Fruit fly (Drosophila melanogaster) S2 (cell line): Measurements from ENCODE around the gene Act88F.

ENCODE experiments used
- CG8478 ChIP-seq: fragments of >200 bp; optimal IDR thresholded peaks from 2 replicates; lab custom pipeline; 2018
- CTCF ChIP-seq, 2 experiments: fragments of >200 bp; optimal IDR thresholded peaks; 2 replicates each; lab custom pipeline; 2018

Act88F gene

dm6 chr3R:15482858-15483257 is 43.1 kb downstream of the Act88F start, which contains the start of gene Rh6:
Gene Rh6, plus strand, starts transcription at chr3R:15483158.
- TF ChIP-seq CTCF (optimal IDR thresholded peaks at IDR 0.05; lab: Kevin White, UChicago) (no peak), CG8478 (lab: Kevin White, UChicago) (no peak)

dm6 chr3R:15485296-15485695 is 45.5 kb downstream of the Act88F start, which contains the start of gene Trissin:
Gene Trissin, minus strand, starts transcription at chr3R:15485396.
- no peak for TF ChIP-seq CTCF (optimal IDR thresholded peaks at IDR 0.05; lab: Kevin White, UChicago)
- no peak for TF ChIP-seq CG8478 (lab: Kevin White, UChicago)

- TF ChIP-seq CTCF (optimal IDR thresholded peaks at IDR 0.05; lab: Kevin White, UChicago) (peak; percentile 50 to 52), CG8478 (lab: Kevin White, UChicago) (no peak)
Measured at dm6 chr3R:15485866-15486265, 46.1 kb downstream of the Act88F start, which contains the start of gene obe. Gene obe, plus strand, starts transcription at chr3R:15486050.
